Worm (Caenorhabditis elegans): Measurements from ENCODE around the gene ZK686.5.

DNA sequence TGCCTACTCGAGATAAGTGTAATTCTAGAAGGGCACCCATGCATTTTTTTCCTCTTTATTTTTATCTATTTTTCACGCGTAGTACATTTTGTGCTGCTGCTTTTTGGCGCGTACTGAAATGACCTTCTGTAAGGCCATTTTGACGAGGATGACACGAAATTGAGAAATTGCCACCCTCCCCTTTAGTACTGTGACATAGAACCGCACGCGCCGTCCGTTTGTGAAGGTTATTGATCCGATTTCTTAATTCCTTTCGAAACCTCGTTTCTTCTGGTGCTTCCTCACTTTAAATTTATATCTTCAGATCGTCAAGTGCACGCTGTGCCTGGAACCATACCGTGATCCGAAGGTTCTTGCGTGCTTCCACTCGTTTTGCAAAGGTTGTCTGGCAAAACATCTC is 36.2 kb downstream of the ZK686.5 start:
- TF ChIP-seq unc-62 (GFP tag; optimal IDR thresholded peaks at IDR 0.05) (no peak), bed-3 (GFP tag; optimal IDR thresholded peaks at IDR 0.05) (no peak), snpc-4 (tag; optimal IDR thresholded peaks at IDR 0.05) (no peak), lin-32 (GFP tag; optimal IDR thresholded peaks at IDR 0.05) (no peak)

Measured in whole organism, mixed stage, embryonic.